Worm (Caenorhabditis elegans) whole organism, midembryonic: ENCODE results near the gene H25P19.1.

Experiments
- T22C8.4 ChIP-seq: fragments of 200-800 bp; sonication (Bioruptor generic); IDR thresholded peaks from 2 replicates; pipeline ENCODE4 v1.3.6; 2022; ENCODE audit warnings: missing genetic modification characterization, missing compliant biosample characterization
- flt-1 ChIP-seq: fragments of 200-800 bp; sonication (Bioruptor generic); IDR thresholded peaks from 2 replicates; pipeline ENCODE4 v1.3.6; 2022; ENCODE audit warnings: missing genetic modification characterization, missing compliant biosample characterization
- klf-2 ChIP-seq: fragments of 200-800 bp; sonication (Bioruptor generic); conservative IDR thresholded peaks from 2 replicates; pipeline ENCODE4 v1.3.6; 2022; ENCODE audit warnings: missing genetic modification reagents, missing genetic modification characterization, missing compliant biosample characterization
- tab-1 ChIP-seq: fragments of 200-800 bp; sonication (Bioruptor generic); IDR thresholded peaks from 2 replicates; pipeline ENCODE4 v1.3.6; 2022; ENCODE audit warnings: missing genetic modification characterization, missing compliant biosample characterization
- ztf-23 ChIP-seq: fragments of 200-800 bp; sonication (Bioruptor generic); IDR thresholded peaks from 2 replicates; pipeline ENCODE4 v1.3.6; 2022; ENCODE audit warnings: missing genetic modification reagents, missing genetic modification characterization, missing compliant biosample characterization
- ztf-29 ChIP-seq: fragments of 200-800 bp; sonication (Bioruptor generic); IDR thresholded peaks from 2 replicates; pipeline ENCODE4 v1.3.6; 2022; ENCODE audit warnings: missing genetic modification reagents, missing genetic modification characterization, missing compliant biosample characterization

- TF ChIP-seq ztf-29 (GFP tag; lab: Robert Waterston, UW) (no peak), flt-1 (GFP tag; lab: Robert Waterston, UW) (no peak), T22C8.4 (GFP tag; lab: Robert Waterston, UW) (no peak), ztf-23 (no peak), klf-2 (GFP tag; lab: Robert Waterston, UW) (no peak), tab-1 (GFP tag; lab: Robert Waterston, UW) (no peak)
These were observed 25.4 kb downstream of the H25P19.1 start, which contains the start of gene cyp-33C11 for ce11 chrV:712882-713281.
